Fruit fly (Drosophila melanogaster) S2 (cell line): ENCODE measurements around the gene me31B.

Experiments used
- CG8478 ChIP-seq: fragments of >200 bp; optimal IDR thresholded peaks from 2 replicates; lab custom pipeline; 2018
- CTCF ChIP-seq, 2 experiments: fragments of >200 bp; optimal IDR thresholded peaks; 2 replicates each; lab custom pipeline; 2018

DNA sequence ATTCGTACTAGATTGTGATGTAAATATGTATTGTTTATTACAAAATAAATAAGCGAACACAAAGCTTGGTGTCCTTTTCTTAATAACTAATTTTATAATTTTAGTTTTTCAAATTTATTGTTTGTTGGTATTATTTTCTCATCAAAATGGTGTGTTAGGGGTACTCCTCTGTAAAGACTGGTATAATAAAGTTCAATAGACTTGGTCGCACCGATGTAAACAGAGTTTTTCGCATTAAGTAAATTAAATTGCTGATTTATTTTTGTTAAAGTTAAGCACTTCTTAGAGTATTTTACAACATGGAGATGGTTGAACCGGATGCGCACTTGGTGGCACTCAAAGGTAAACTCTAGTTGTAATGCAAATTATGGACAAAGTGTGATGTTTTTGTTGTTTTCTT lies 27.4 kb downstream of the me31B start, which contains the start of gene CG4953:
- TF ChIP-seq CG8478 (lab: Kevin White, UChicago) (no peak), CTCF (optimal IDR thresholded peaks at IDR 0.05; lab: Kevin White, UChicago) (no peak)
